Fruit fly (Drosophila melanogaster) Kc167 (cell line): Measurements from ENCODE around the gene ohgt.

Experiments used
- Myc ChIP-seq: fragments of >200 bp; optimal IDR thresholded peaks from 2 replicates; lab custom pipeline; 2017; ENCODE audit warnings: missing external identifiers
- Sin3A ChIP-seq: fragments of >200 bp; optimal IDR thresholded peaks from 2 replicates; lab custom pipeline; 2018; ENCODE audit warnings: missing external identifiers
- h ChIP-seq: fragments of >200 bp; optimal IDR thresholded peaks from 3 replicates; lab custom pipeline; 2018; ENCODE audit warnings: missing external identifiers
- insv ChIP-seq: fragments of >200 bp; optimal IDR thresholded peaks from 3 replicates; lab custom pipeline; 2018; ENCODE audit warnings: missing external identifiers
- psq ChIP-seq: fragments of >200 bp; optimal IDR thresholded peaks from 2 replicates; lab custom pipeline; 2017; ENCODE audit warnings: missing external identifiers
- ttk ChIP-seq: sonication (Bioruptor generic); optimal IDR thresholded peaks from 2 replicates; lab custom pipeline; 2017; ENCODE audit warnings: missing external identifiers

The ohgt gene

DNA sequence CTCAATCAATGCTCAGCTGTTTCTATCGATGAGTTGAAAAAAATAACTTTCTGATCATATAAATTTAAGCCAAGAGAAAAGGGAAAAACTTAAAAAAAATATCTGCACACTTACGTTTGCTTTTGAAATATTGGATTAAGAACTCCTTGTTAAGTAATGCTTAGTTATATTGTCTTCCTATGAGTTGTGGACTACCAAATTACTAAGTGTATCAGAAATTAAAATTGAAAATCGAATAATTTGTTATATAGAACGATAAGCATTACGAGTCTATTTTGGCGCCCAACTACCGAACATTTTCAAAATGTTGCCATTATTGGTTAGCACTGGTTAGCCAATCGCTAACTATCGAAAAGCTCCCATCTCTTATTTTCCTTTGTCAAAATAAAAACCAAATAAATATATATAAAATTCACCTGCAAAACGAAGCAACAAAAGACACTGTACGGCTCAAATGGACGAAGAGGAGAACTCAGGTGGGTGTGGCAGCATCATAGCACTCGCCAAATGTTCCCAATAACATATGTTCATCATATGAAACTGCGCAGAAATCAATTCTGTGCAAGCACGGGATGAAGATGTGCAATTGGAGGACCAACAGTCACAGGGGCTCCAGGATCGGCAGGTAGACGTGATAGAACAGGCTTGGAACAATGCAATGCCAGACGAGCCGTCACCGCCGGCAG, at the start of gene ohgt:
Gene ohgt (plus strand): TSS at position 358 of the 686 bp plus-strand sequence.
- no peak for TF ChIP-seq psq (lab: Kevin White, UChicago)
- TF ChIP-seq insv (lab: Kevin White, UChicago), result no peak
- TF ChIP-seq Myc (lab: Kevin White, UChicago), result no peak
- no peak for TF ChIP-seq h (lab: Kevin White, UChicago)
- no peak for TF ChIP-seq ttk (lab: Kevin White, UChicago)
- TF ChIP-seq Sin3A (lab: Kevin White, UChicago), result no peak

DNA sequence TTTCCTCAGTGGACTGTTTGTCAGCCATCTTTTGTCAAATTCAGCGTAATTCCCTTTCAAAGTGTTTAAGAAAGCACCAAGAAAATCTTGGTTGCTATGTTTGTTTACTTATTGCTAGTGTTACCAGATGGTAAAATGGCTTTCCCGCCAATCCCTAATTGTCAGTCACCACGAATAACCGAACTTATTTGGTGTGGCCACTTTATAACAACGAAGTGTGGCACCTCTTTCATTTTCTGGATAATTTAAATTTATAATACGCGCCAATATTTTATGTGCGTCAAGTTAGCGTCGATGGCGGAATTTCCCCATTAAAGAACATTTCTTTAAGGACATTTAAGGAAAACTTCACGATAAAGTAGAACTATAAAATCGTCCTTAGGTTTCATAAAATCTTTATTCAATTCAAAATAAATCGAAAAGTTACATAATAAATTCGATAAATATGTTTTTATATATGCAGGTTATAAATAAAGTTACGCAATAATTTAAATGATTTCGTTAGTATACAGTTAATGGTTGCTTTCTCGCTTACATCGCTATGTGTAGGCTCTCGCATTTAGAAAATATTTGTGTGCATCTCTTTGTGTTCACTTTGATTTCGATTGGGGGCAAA, 47.7 kb upstream of the ohgt start, which contains the start of gene CG5359:
Gene CG5359 (minus strand): TSS at position 103 of the 616 bp plus-strand sequence.
- no peak for TF ChIP-seq Myc (lab: Kevin White, UChicago)
- TF ChIP-seq Sin3A (lab: Kevin White, UChicago), result no peak
- TF ChIP-seq psq (lab: Kevin White, UChicago), result no peak
- no peak for TF ChIP-seq ttk (lab: Kevin White, UChicago)
- no peak for TF ChIP-seq insv (lab: Kevin White, UChicago)

DNA sequence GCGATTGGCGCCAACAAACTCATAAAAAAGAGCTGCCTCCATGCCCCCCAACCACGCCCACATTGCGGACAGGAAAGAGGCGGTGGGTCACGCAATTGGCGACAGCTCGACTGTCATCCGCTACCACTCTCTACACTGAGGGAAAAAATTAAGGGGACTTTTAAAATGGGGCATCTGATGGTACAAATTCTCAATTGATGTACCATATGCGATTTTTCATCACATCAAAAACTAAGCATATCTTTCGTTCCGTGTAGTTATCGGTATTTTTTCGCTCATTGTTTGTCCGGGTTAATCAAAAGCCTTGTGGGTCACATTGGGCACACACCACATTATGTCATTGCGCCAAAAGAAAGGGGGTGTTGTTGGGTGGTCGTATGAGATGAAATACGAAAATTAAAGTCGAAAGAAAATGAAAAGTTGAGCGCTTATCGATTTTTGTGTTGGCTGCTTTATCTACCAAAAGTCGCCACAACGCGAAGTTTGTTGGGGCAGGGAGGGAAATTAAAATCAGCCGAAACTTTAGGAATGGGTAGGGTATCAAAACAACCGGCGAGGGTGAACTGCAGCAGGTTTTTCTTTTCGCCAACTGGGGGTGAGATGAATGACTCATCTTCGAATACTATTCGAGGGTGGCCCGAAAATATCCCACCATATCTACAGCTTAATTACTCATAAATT, 24.8 kb upstream of the ohgt start:
- no peak for TF ChIP-seq h (lab: Kevin White, UChicago)

DNA sequence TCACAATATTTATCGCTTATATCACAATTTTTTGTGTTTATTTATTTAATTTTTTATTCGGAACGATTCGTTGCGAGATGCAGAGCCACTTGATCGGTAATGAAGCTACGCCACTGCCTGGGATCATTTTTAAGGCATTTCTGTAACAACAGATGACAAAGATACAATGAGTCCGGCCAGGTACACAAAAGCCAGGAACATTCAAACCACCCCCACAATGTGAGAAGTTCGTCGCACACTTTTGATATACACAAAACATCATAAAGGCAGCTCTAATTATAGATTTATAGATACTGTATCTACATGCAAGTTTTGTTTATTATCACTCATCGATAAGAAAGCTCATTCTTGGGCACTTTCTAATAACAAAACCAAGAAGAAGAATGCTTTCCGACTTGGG, 23.9 kb upstream of the ohgt start, which contains the start of gene CG31407:
Gene CG31407 (minus strand): TSS at position 101 of the 400 bp plus-strand sequence.
- TF ChIP-seq Myc (lab: Kevin White, UChicago) (no peak), Sin3A (lab: Kevin White, UChicago) (no peak), insv (lab: Kevin White, UChicago) (no peak), psq (lab: Kevin White, UChicago) (no peak), h (lab: Kevin White, UChicago) (no peak), ttk (lab: Kevin White, UChicago) (no peak)

DNA sequence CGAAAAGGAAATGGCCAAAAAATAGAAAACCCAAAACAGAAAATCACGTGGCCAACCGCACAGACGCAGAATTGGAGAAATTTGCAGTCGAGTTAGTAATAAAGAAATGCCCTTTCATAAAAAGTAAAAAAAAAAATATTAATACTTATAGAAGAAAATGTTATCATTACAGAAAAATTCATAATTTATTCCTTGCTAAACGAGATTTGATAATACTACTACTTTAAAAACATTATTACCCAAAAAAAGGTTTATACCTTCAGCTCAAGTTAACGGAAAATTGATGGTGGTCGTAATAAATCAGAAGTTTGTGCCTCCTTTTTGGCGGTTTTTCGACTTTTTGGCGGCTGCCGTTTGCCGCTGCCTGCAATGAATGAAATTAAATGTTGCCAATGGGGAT, 20.6 kb upstream of the ohgt start:
- TF ChIP-seq Sin3A (lab: Kevin White, UChicago) (no peak), insv (lab: Kevin White, UChicago) (no peak), Myc (lab: Kevin White, UChicago) (no peak), psq (lab: Kevin White, UChicago) (no peak), ttk (lab: Kevin White, UChicago) (no peak), h (lab: Kevin White, UChicago) (no peak)

DNA sequence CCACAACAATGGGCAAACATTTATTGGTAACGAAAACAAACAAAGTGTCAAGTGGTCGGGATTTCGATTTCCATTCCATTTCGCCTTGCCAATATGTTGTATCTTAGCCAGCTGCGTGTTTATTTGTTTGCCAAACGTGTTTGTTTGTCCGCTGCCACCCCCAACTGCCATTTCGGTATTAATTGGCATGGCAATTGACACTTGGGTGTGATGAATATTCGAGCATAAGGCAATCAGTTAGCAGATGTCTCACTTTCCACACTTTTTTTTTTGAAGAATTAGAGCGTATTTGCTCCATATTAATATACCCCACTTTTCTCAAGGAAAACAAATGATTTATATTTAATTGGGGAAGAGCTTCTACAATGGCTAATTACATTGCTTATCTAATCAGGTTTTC, 17.5 kb upstream of the ohgt start:
- TF ChIP-seq psq (lab: Kevin White, UChicago), result no peak
- no peak for TF ChIP-seq ttk (lab: Kevin White, UChicago)
- TF ChIP-seq Myc (lab: Kevin White, UChicago), result no peak
- no peak for TF ChIP-seq h (lab: Kevin White, UChicago)
- TF ChIP-seq Sin3A (lab: Kevin White, UChicago), result no peak
- TF ChIP-seq insv (lab: Kevin White, UChicago), result no peak

DNA sequence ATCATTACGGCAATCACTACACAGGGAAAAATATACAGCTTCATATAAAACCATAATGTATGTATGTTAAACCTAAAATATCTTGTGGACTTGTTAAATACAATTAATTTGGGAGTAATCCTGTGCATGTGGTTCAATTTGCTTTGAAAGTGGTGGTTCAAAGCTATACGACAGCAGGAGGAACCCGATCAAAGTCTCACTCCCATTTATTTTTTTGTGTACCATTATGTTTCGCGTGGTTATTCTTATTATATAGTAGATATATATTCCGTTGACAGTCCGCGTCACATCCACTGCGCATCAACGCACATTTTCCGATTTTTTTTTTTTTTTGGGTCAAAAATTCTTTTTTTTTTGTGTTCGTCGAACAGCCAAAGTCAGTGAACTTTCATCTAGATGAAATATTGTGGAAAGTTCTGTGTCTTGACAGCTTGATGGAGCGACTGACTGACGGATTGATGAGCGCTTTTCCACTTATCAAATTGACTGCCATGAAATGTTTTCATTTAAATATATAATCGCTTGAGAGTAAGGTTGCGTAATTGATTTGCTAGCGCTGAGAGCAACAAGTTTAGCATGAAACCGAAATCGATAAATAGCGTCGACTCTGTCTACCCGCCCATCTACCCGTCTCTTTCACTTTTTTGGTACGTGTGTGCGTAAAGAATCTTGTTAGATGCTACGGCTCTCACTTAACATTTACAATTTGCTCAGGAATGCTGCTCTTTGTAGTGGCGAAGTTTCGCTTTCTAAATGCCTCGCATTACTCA, 15.9 kb upstream of the ohgt start:
- TF ChIP-seq insv (lab: Kevin White, UChicago) (no peak), Sin3A (lab: Kevin White, UChicago) (no peak), Myc (lab: Kevin White, UChicago) (no peak), h (lab: Kevin White, UChicago) (no peak), ttk (lab: Kevin White, UChicago) (no peak), psq (lab: Kevin White, UChicago) (no peak)

DNA sequence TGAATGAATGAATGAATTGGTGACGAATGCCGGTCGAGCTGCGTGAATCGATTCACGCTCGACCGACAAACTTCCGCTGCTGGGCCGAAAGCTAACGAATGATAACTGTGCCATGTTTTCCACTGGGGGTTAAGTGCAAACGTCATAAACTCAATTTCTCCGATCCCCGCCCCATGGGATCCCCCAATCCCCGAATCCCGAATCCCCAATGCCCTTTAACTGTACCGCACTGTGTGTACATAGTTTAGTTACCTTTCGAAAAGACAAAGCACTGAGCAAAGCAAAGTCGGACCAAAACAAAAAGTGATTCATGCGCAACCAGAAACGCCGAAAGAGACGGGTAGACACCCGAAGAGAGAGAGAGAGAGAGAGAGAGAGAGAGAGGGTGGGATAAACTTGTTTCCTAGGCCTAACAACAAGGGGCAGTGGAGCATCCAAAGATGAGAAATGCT, 14.0 kb upstream of the ohgt start:
- TF ChIP-seq insv (lab: Kevin White, UChicago) (no peak), h (lab: Kevin White, UChicago) (no peak), ttk (lab: Kevin White, UChicago) (no peak), Myc (lab: Kevin White, UChicago) (no peak), psq (lab: Kevin White, UChicago) (no peak), Sin3A (lab: Kevin White, UChicago) (no peak)

DNA sequence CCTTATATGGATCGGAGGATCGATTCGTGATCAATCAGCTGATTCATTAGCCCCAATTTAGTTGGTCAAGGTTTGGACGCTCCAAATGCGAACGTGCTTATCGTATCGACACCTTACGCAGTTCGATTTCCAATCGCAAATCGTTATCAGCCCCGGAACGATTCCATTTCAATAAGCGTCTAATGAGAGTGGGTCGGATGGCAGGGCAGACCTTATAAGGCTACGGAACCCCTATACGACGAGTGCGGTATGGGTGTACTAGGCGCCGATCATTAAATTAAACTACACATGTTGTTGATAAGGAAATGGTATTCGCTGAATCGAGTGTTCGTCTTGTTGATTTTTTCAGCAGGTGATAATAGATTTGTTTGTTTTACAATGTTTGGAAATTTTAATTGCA, 13.2 kb upstream of the ohgt start:
- TF ChIP-seq h (lab: Kevin White, UChicago) (no peak), Myc (lab: Kevin White, UChicago) (no peak)

DNA sequence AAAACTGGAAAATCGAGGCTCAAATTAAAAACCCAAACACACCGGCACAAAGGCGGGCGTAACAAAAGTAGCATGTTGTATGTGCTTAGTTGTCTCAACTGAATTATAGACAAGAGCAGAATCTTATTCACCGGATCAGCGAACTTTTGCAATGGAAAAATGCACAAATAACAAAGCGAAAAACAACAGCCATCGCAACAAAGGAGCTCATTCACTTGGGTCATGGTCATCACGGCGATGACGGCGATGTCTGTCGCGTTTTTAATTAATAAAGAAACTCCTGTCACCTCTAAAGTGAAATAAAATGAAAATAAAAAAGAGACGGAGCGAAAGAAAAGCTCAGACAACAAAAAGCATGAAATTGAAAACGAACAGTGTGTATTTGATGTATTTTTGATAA, 9.8 kb upstream of the ohgt start:
- TF ChIP-seq insv (lab: Kevin White, UChicago) (no peak), Myc (lab: Kevin White, UChicago) (no peak), ttk (lab: Kevin White, UChicago) (no peak), h (lab: Kevin White, UChicago) (no peak)

DNA sequence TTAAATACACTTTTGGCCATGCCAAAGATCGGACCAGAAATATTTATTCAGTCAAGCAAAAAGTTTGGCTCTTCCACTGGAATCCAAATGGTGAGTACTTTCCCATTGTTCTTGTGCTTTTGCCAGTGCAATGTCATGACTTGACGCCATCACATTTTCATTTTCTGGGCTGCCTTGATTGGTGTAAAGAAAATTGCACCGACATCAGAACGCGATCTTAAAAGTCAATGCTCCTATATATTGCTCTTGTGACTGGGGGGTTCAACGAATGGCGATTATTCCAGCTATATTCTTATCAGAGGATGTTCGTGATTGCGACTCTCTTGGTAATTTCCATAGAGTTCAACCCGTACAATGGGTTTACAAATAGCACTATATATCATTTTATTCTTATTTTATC, 8.5 kb upstream of the ohgt start:
- no peak for TF ChIP-seq Myc (lab: Kevin White, UChicago)
